Fruit fly (Drosophila melanogaster): ENCODE results near the gene CG32762.

The CG32762 gene

dm6 chrX:5495901-5496300 lies 5.1 kb downstream of the CG32762 start, which contains the start of gene frma:
Gene frma (minus strand): TSS chrX:5496052.
- no peak for TF ChIP-seq sage (GFP tag; optimal IDR thresholded peaks at IDR 0.05)
- TF ChIP-seq Vsx2 (GFP tag; optimal IDR thresholded peaks at IDR 0.05; ENCODE audit: partially characterized antibody) = no peak
- TF ChIP-seq brk (GFP tag; optimal IDR thresholded peaks at IDR 0.05) = no peak
- TF ChIP-seq GATAd (GFP tag; optimal IDR thresholded peaks at IDR 0.05) = no peak
- TF ChIP-seq Hr78 (GFP tag; optimal IDR thresholded peaks at IDR 0.05) = no peak
- no peak for TF ChIP-seq tai (GFP tag; optimal IDR thresholded peaks at IDR 0.05)
- TF ChIP-seq Abd-B (GFP tag; optimal IDR thresholded peaks at IDR 0.05) = no peak
- no peak for TF ChIP-seq Mio (GFP tag; optimal IDR thresholded peaks at IDR 0.05)
- TF ChIP-seq HLH106 (tag; optimal IDR thresholded peaks at IDR 0.05) = no peak
- TF ChIP-seq Sp1 (GFP tag; optimal IDR thresholded peaks at IDR 0.05) = no peak
- no peak for TF ChIP-seq foxo (GFP tag; optimal IDR thresholded peaks at IDR 0.05)
- no peak for TF ChIP-seq Hnf4 (GFP tag; optimal IDR thresholded peaks at IDR 0.05)

dm6 chrX:5487381-5487780 lies 13.6 kb downstream of the CG32762 start:
- TF ChIP-seq dmrt93B (GFP tag; optimal IDR thresholded peaks at IDR 0.05) (no peak), Hr83 (GFP tag; optimal IDR thresholded peaks at IDR 0.05; ENCODE audit: poor library complexity, severe bottlenecking) (no peak), Myc (optimal IDR thresholded peaks at IDR 0.05) (no peak), brk (GFP tag; optimal IDR thresholded peaks at IDR 0.05) (no peak), dsf (GFP tag; optimal IDR thresholded peaks at IDR 0.05; ENCODE audit: borderline replicate concordance) (no peak), usp (GFP tag; optimal IDR thresholded peaks at IDR 0.05) (no peak), Dif (GFP tag; optimal IDR thresholded peaks at IDR 0.05; ENCODE audit: partially characterized antibody) (no peak), tai (GFP tag; optimal IDR thresholded peaks at IDR 0.05) (no peak), foxo (GFP tag; optimal IDR thresholded peaks at IDR 0.05) (no peak), fru (GFP tag; optimal IDR thresholded peaks at IDR 0.05) (no peak), GATAd (GFP tag; optimal IDR thresholded peaks at IDR 0.05) (no peak), Vsx2 (GFP tag; optimal IDR thresholded peaks at IDR 0.05; ENCODE audit: partially characterized antibody) (no peak), Mio (GFP tag; optimal IDR thresholded peaks at IDR 0.05) (no peak), CG9705 (GFP tag; optimal IDR thresholded peaks at IDR 0.05) (no peak), jim (GFP tag; optimal IDR thresholded peaks at IDR 0.05) (no peak), Dfd (GFP tag; optimal IDR thresholded peaks at IDR 0.05) (no peak), Rel (GFP tag; optimal IDR thresholded peaks at IDR 0.05) (no peak), Rel (tag; optimal IDR thresholded peaks at IDR 0.05) (no peak)

- no peak for TF ChIP-seq HLH106 (tag; optimal IDR thresholded peaks at IDR 0.05)
- TF ChIP-seq dl (GFP tag; optimal IDR thresholded peaks at IDR 0.05; ENCODE audit: insufficient read depth in 1 of 2, partially characterized antibody in 2 of 2) = no peak
- TF ChIP-seq Vsx2 (GFP tag; optimal IDR thresholded peaks at IDR 0.05; ENCODE audit: partially characterized antibody) = no peak
- no peak for TF ChIP-seq sage (GFP tag; optimal IDR thresholded peaks at IDR 0.05)
- no peak for TF ChIP-seq Rel (GFP tag; optimal IDR thresholded peaks at IDR 0.05)
- no peak for TF ChIP-seq Rel (tag; optimal IDR thresholded peaks at IDR 0.05)
- TF ChIP-seq Hr78 (GFP tag; optimal IDR thresholded peaks at IDR 0.05) = no peak
- TF ChIP-seq Dif (GFP tag; optimal IDR thresholded peaks at IDR 0.05; ENCODE audit: partially characterized antibody) = no peak
- no peak for TF ChIP-seq CG32264 (GFP tag; optimal IDR thresholded peaks at IDR 0.05)
- TF ChIP-seq usp (GFP tag; optimal IDR thresholded peaks at IDR 0.05) = no peak
- TF ChIP-seq lola (GFP tag; optimal IDR thresholded peaks at IDR 0.05) = no peak
- TF ChIP-seq CG9705 (GFP tag; optimal IDR thresholded peaks at IDR 0.05) = no peak
- no peak for TF ChIP-seq sv (GFP tag; optimal IDR thresholded peaks at IDR 0.05)
- no peak for TF ChIP-seq tai (GFP tag; optimal IDR thresholded peaks at IDR 0.05)
Observed at dm6 chrX:5485903-5486302, 15.1 kb downstream of the CG32762 start.
